Worm (Caenorhabditis elegans) whole organism, L3 larva: ENCODE results near the gene rpoa-12.

Experiments
- ama-1 ChIP-seq: fragments of 150-350 bp; optimal IDR thresholded peaks from 2 replicates; lab custom pipeline; 2018
- mdl-1 ChIP-seq: fragments of 150-350 bp; optimal IDR thresholded peaks from 2 replicates; lab custom pipeline; 2014; ENCODE audit warnings: missing biosample characterization, missing genetic modification characterization
- pha-4 ChIP-seq: fragments of 150-350 bp; optimal IDR thresholded peaks from 2 replicates; lab custom pipeline; 2014; ENCODE audit warnings: missing biosample characterization, missing genetic modification reagents, missing genetic modification characterization
- unc-39 ChIP-seq: sonication (generic microtip); optimal IDR thresholded peaks from 4 replicates; lab custom pipeline; 2017; ENCODE audit warnings: missing biosample characterization, missing genetic modification characterization
- unc-62 ChIP-seq: fragments of 150-350 bp; sonication (generic microtip); optimal IDR thresholded peaks from 4 replicates; lab custom pipeline; 2014; ENCODE audit warnings: missing biosample characterization, missing genetic modification reagents, missing genetic modification characterization

DNA sequence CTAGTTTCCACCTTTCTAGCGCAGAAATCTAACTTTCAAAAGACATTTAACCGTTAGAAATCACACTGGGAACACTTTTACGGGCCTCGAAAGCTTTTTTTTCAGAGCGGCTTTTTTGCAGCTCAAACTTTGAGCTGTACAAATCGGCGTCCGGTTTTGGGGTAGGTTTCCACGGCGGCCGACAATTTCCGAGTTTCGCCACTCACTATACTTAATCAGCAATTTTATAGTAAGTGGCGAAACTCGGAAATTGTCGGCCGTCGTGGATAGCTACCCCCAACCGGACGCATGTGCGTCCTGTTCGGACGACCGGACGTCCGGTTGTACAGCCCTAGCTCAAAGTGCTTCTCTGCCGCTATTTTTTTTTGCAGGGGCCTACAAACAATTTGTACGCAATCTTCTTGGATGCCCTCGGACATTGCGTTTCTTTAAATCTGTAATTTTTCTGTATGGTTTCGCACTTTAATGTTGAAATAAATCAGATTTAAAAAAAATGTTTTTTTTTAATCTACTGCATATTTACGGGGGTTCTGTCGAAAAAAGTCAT, 26.9 kb downstream of the rpoa-12 start:
- TF ChIP-seq unc-62 (GFP tag; lab: Kevin White, UChicago) (no peak), unc-39 (tag; lab: Kevin White, UChicago) (no peak), ama-1 (lab: Kevin White, UChicago) (no peak), pha-4 (tag; lab: Kevin White, UChicago) (no peak), mdl-1 (tag; lab: Kevin White, UChicago) (no peak)
